Fruit fly (Drosophila melanogaster): ENCODE results near the gene CG6163.

dm6 chr3L:11372449-11372848 is 7.8 kb upstream of the CG6163 start:
- TF ChIP-seq sage (GFP tag; optimal IDR thresholded peaks at IDR 0.05) (no peak), woc (GFP tag; optimal IDR thresholded peaks at IDR 0.05) (no peak), Vsx2 (GFP tag; optimal IDR thresholded peaks at IDR 0.05; ENCODE audit: partially characterized antibody) (no peak), Mio (GFP tag; optimal IDR thresholded peaks at IDR 0.05) (no peak), usp (GFP tag; optimal IDR thresholded peaks at IDR 0.05) (no peak), h (GFP tag; optimal IDR thresholded peaks at IDR 0.05) (no peak), Dif (GFP tag; optimal IDR thresholded peaks at IDR 0.05; ENCODE audit: partially characterized antibody) (no peak), sv (GFP tag; optimal IDR thresholded peaks at IDR 0.05) (no peak), Dfd (GFP tag; optimal IDR thresholded peaks at IDR 0.05) (no peak), tai (GFP tag; optimal IDR thresholded peaks at IDR 0.05) (no peak), foxo (GFP tag; optimal IDR thresholded peaks at IDR 0.05) (no peak), dl (GFP tag; optimal IDR thresholded peaks at IDR 0.05; ENCODE audit: insufficient read depth in 1 of 2, partially characterized antibody in 2 of 2) (no peak), psq (GFP tag; optimal IDR thresholded peaks at IDR 0.05) (no peak), HLH106 (tag; optimal IDR thresholded peaks at IDR 0.05) (no peak)

Measured in whole organism, wandering third instar larva.